Worm (Caenorhabditis elegans) whole organism, young adult: ENCODE measurements around the gene mff-1.

Source experiments
- B0261.1 ChIP-seq: sonication (generic microtip); optimal IDR thresholded peaks from 2 replicates; lab custom pipeline; 2016; ENCODE audit warnings: mild to moderate bottlenecking, missing genetic modification characterization, moderate library complexity, missing compliant biosample characterization
- F22D6.2 ChIP-seq: sonication (generic microtip); optimal IDR thresholded peaks from 2 replicates; lab custom pipeline; 2016; ENCODE audit warnings: mild to moderate bottlenecking, missing genetic modification characterization, missing compliant biosample characterization
- F37B4.10 ChIP-seq: fragments of 200-800 bp; sonication (Bioruptor generic); IDR thresholded peaks from 2 replicates; pipeline ENCODE4 v1.3.6; 2022; ENCODE audit warnings: missing genetic modification characterization, missing compliant biosample characterization
- F49E8.2 ChIP-seq: sonication (generic microtip); optimal IDR thresholded peaks from 3 replicates; lab custom pipeline; 2017; ENCODE audit warnings: missing genetic modification characterization, mild to moderate bottlenecking, missing compliant biosample characterization, antibody characterized with exemption, moderate library complexity; ENCODE audit not compliant: insufficient read depth
- F52B5.7 ChIP-seq: sonication (generic microtip); optimal IDR thresholded peaks from 2 replicates; lab custom pipeline; 2016; ENCODE audit warnings: mild to moderate bottlenecking, missing genetic modification characterization, missing compliant biosample characterization
- F55B11.4 ChIP-seq: sonication (generic microtip); optimal IDR thresholded peaks from 2 replicates; lab custom pipeline; 2016; ENCODE audit warnings: missing compliant biosample characterization, missing genetic modification characterization, borderline replicate concordance; ENCODE audit not compliant: insufficient read depth
- T07F8.4 ChIP-seq: sonication (generic microtip); optimal IDR thresholded peaks from 2 replicates; lab custom pipeline; 2016; ENCODE audit warnings: mild to moderate bottlenecking, missing genetic modification characterization, moderate library complexity, missing compliant biosample characterization
- Y56A3A.18 ChIP-seq: fragments of 200-800 bp; sonication (Bioruptor generic); IDR thresholded peaks from 2 replicates; pipeline ENCODE4 v1.3.6; 2022; ENCODE audit warnings: missing genetic modification reagents, missing genetic modification characterization, missing compliant biosample characterization
- Y79H2A.3 ChIP-seq: fragments of 200-800 bp; sonication (Bioruptor generic); conservative IDR thresholded peaks from 2 replicates; pipeline ENCODE4 v1.3.6; 2022; ENCODE audit warnings: missing genetic modification reagents, missing genetic modification characterization, missing compliant biosample characterization
- ama-1 ChIP-seq, 3 experiments: fragments of 150-350 bp in 1 of 3; sonication (generic microtip) in 2 of 3; optimal IDR thresholded peaks; 2 replicates each; lab custom pipeline; 2014 to 2018; ENCODE audit warnings: missing biosample characterization in 2 of 3, missing genetic modification characterization in 2 of 3, missing genetic modification reagents in 2 of 3
- aptf-3 ChIP-seq: fragments of 200-800 bp; sonication (Bioruptor generic); IDR thresholded peaks from 2 replicates; pipeline ENCODE4 v1.3.6; 2022; ENCODE audit warnings: missing genetic modification characterization, missing compliant biosample characterization
- ccch-3 ChIP-seq: fragments of 200-800 bp; sonication (Bioruptor generic); optimal IDR thresholded peaks from 2 replicates; lab custom pipeline; 2018; ENCODE audit warnings: mild to moderate bottlenecking, missing genetic modification characterization, missing compliant biosample characterization
- cebp-1 ChIP-seq, 2 experiments: fragments of 200-800 bp in 1 of 2; sonication (Bioruptor generic) in 1 of 2; sonication (generic microtip) in 1 of 2; IDR thresholded peaks in 1 of 2; optimal IDR thresholded peaks in 1 of 2; 2 replicates each; pipeline versions ENCODE4 v1.3.6 to Lab custom; 2017 to 2022; ENCODE audit warnings: missing compliant biosample characterization in 2 of 2, missing genetic modification characterization in 2 of 2, mild to moderate bottlenecking in 1 of 2, missing genetic modification reagents in 1 of 2, moderate library complexity in 1 of 2
- cebp-2 ChIP-seq: fragments of 200-800 bp; sonication (Bioruptor generic); IDR thresholded peaks from 2 replicates; pipeline ENCODE4 v1.3.6; 2022; ENCODE audit warnings: missing genetic modification characterization, missing compliant biosample characterization
- ceh-40 ChIP-seq: fragments of 200-800 bp; sonication (Bioruptor generic); IDR thresholded peaks from 2 replicates; pipeline ENCODE4 v1.3.6; 2022; ENCODE audit warnings: missing genetic modification characterization, missing compliant biosample characterization
- ceh-58 ChIP-seq: fragments of 200-800 bp; sonication (Bioruptor generic); IDR thresholded peaks from 2 replicates; pipeline ENCODE4 v1.3.6; 2022; ENCODE audit warnings: missing genetic modification characterization, missing compliant biosample characterization
- ceh-79 ChIP-seq: sonication (generic microtip); optimal IDR thresholded peaks from 2 replicates; lab custom pipeline; 2017; ENCODE audit warnings: mild to moderate bottlenecking, missing genetic modification characterization, missing compliant biosample characterization
- dpl-1 ChIP-seq: fragments of 150-350 bp; optimal IDR thresholded peaks from 2 replicates; lab custom pipeline; 2014; ENCODE audit warnings: missing biosample characterization, missing genetic modification reagents, missing genetic modification characterization
- egl-44 ChIP-seq: fragments of 200-800 bp; sonication (Bioruptor generic); IDR thresholded peaks from 2 replicates; pipeline ENCODE4 v1.3.6; 2022; ENCODE audit warnings: missing genetic modification reagents, missing genetic modification characterization, missing compliant biosample characterization
- ekl-4 ChIP-seq: fragments of 200-800 bp; sonication (Bioruptor generic); IDR thresholded peaks from 2 replicates; pipeline ENCODE4 v1.3.6; 2022; ENCODE audit warnings: missing genetic modification reagents, missing genetic modification characterization, missing compliant biosample characterization
- fkh-3 ChIP-seq: sonication (generic microtip); optimal IDR thresholded peaks from 2 replicates; lab custom pipeline; 2016; ENCODE audit warnings: mild to moderate bottlenecking, missing genetic modification characterization, missing compliant biosample characterization
- gei-17 ChIP-seq: fragments of 200-800 bp; sonication (Bioruptor generic); optimal IDR thresholded peaks from 2 replicates; lab custom pipeline; 2018; ENCODE audit warnings: mild to moderate bottlenecking, missing genetic modification characterization, missing compliant biosample characterization
- hlh-12 ChIP-seq: sonication (generic microtip); optimal IDR thresholded peaks from 2 replicates; lab custom pipeline; 2016; ENCODE audit warnings: missing genetic modification characterization, missing compliant biosample characterization
- lin-26 ChIP-seq: fragments of 200-800 bp; sonication (Bioruptor generic); IDR thresholded peaks from 2 replicates; pipeline ENCODE4 v1.3.6; 2022; ENCODE audit warnings: missing genetic modification reagents, missing genetic modification characterization, missing compliant biosample characterization
- lin-35 ChIP-seq, 3 experiments: fragments of 150-350 bp in 2 of 3; sonication (generic microtip) in 1 of 3; optimal IDR thresholded peaks; 2 replicates each; lab custom pipeline; 2014 to 2018; ENCODE audit warnings: missing biosample characterization in 3 of 3, missing genetic modification characterization in 3 of 3, missing genetic modification reagents in 3 of 3
- lin-54 ChIP-seq: fragments of 200-800 bp; sonication (Bioruptor generic); optimal IDR thresholded peaks from 2 replicates; lab custom pipeline; 2018; ENCODE audit warnings: mild to moderate bottlenecking, missing genetic modification characterization, missing compliant biosample characterization
- lsl-1 ChIP-seq: fragments of 200-800 bp; sonication (Bioruptor generic); optimal IDR thresholded peaks from 2 replicates; lab custom pipeline; 2018; ENCODE audit warnings: mild to moderate bottlenecking, missing genetic modification characterization, moderate library complexity, missing compliant biosample characterization
- madf-10 ChIP-seq: sonication (generic microtip); optimal IDR thresholded peaks from 2 replicates; lab custom pipeline; 2016; ENCODE audit warnings: mild to moderate bottlenecking, missing genetic modification characterization, missing compliant biosample characterization
- madf-3 ChIP-seq: fragments of 200-800 bp; sonication (Bioruptor generic); IDR thresholded peaks from 2 replicates; pipeline ENCODE4 v1.3.6; 2022; ENCODE audit warnings: missing genetic modification reagents, missing genetic modification characterization, missing compliant biosample characterization
- mcd-1 ChIP-seq: fragments of 200-800 bp; sonication (Bioruptor generic); IDR thresholded peaks from 2 replicates; pipeline ENCODE4 v1.3.6; 2022; ENCODE audit warnings: missing genetic modification reagents, missing genetic modification characterization, missing compliant biosample characterization
- mes-4 ChIP-seq: sonication (generic microtip); optimal IDR thresholded peaks from 2 replicates; lab custom pipeline; 2016; ENCODE audit warnings: missing genotype, missing genetic modification characterization, missing compliant biosample characterization
- mxl-1 ChIP-seq: sonication (generic microtip); optimal IDR thresholded peaks from 2 replicates; lab custom pipeline; 2016; ENCODE audit warnings: missing genetic modification characterization, missing compliant biosample characterization
- nfya-1 ChIP-seq: sonication (generic microtip); optimal IDR thresholded peaks from 2 replicates; lab custom pipeline; 2017; ENCODE audit warnings: antibody characterized with exemption, missing compliant biosample characterization, missing genetic modification characterization, borderline replicate concordance; ENCODE audit not compliant: insufficient read depth
- nfyb-1 ChIP-seq: fragments of 200-800 bp; sonication (Bioruptor generic); IDR thresholded peaks from 2 replicates; pipeline ENCODE4 v1.3.6; 2022; ENCODE audit warnings: missing genetic modification reagents, missing genetic modification characterization, missing compliant biosample characterization
- nhr-179 ChIP-seq: sonication (generic microtip); optimal IDR thresholded peaks from 2 replicates; lab custom pipeline; 2016; ENCODE audit warnings: mild to moderate bottlenecking, missing genetic modification characterization, missing compliant biosample characterization
- nhr-27 ChIP-seq: fragments of 200-800 bp; sonication (Bioruptor generic); optimal IDR thresholded peaks from 2 replicates; lab custom pipeline; 2018; ENCODE audit warnings: mild to moderate bottlenecking, missing genetic modification characterization, moderate library complexity, missing compliant biosample characterization
- nhr-90 ChIP-seq: sonication (generic microtip); optimal IDR thresholded peaks from 2 replicates; lab custom pipeline; 2016; ENCODE audit warnings: missing genotype, mild to moderate bottlenecking, missing genetic modification characterization, missing compliant biosample characterization
- pha-4 ChIP-seq: fragments of 150-350 bp; sonication (generic microtip); optimal IDR thresholded peaks from 2 replicates; lab custom pipeline; 2014; ENCODE audit warnings: missing biosample characterization, missing genetic modification reagents, missing genetic modification characterization
- rcor-1 ChIP-seq: fragments of 200-800 bp; sonication (Bioruptor generic); IDR thresholded peaks from 2 replicates; pipeline ENCODE4 v1.3.6; 2022; ENCODE audit warnings: missing genetic modification reagents, missing genetic modification characterization, missing compliant biosample characterization
- sea-2 ChIP-seq: fragments of 200-800 bp; sonication (Bioruptor generic); IDR thresholded peaks from 2 replicates; pipeline ENCODE4 v1.3.6; 2022; ENCODE audit warnings: missing genetic modification characterization, missing compliant biosample characterization
- snpc-1.3 ChIP-seq: sonication (generic microtip); optimal IDR thresholded peaks from 2 replicates; lab custom pipeline; 2017; ENCODE audit warnings: missing genetic modification characterization, mild to moderate bottlenecking, missing compliant biosample characterization, antibody characterized with exemption, moderate library complexity, missing genotype, missing genetic modification reagents; ENCODE audit not compliant: insufficient read depth
- somi-1 ChIP-seq: fragments of 200-800 bp; sonication (Bioruptor generic); optimal IDR thresholded peaks from 2 replicates; lab custom pipeline; 2018; ENCODE audit warnings: mild to moderate bottlenecking, missing genetic modification characterization, missing compliant biosample characterization
- tlf-1 ChIP-seq: fragments of 200-800 bp; sonication (Bioruptor generic); optimal IDR thresholded peaks from 2 replicates; lab custom pipeline; 2018; ENCODE audit warnings: mild to moderate bottlenecking, missing genetic modification characterization, missing compliant biosample characterization
- zim-3 ChIP-seq: sonication (generic microtip); optimal IDR thresholded peaks from 2 replicates; lab custom pipeline; 2017; ENCODE audit warnings: mild to moderate bottlenecking, missing genetic modification characterization, moderate library complexity, missing compliant biosample characterization
- ztf-26 ChIP-seq: sonication (generic microtip); optimal IDR thresholded peaks from 2 replicates; lab custom pipeline; 2017; ENCODE audit warnings: missing genetic modification characterization, missing compliant biosample characterization
- ztf-28 ChIP-seq: fragments of 200-800 bp; sonication (Bioruptor generic); IDR thresholded peaks from 2 replicates; pipeline ENCODE4 v1.3.6; 2022; ENCODE audit warnings: missing genetic modification reagents, missing genetic modification characterization, missing compliant biosample characterization

The mff-1 gene

ce11 chrX:13003092-13003491, 16.1 kb upstream of the mff-1 start:
- TF ChIP-seq T07F8.4 (tag; lab: Kevin White, UChicago) (no peak), zim-3 (tag; lab: Kevin White, UChicago) (no peak), nhr-90 (no peak), ama-1 (optimal IDR thresholded peaks at IDR 0.05; lab: Kevin White, UChicago) (no peak), ama-1 (GFP tag; optimal IDR thresholded peaks at IDR 0.05; lab: Kevin White, UChicago) (no peak), F52B5.7 (tag; lab: Kevin White, UChicago) (no peak), nfya-1 (no peak), madf-3 (no peak)

ce11 chrX:13002322-13002721, 15.3 kb upstream of the mff-1 start:
- TF ChIP-seq madf-10 (no peak), gei-17 (GFP tag; lab: Kevin White, UChicago) (no peak), rcor-1 (no peak), cebp-1 (GFP tag; IDR thresholded peaks at IDR 0.05; lab: Robert Waterston, UW) (no peak), cebp-1 (tag; optimal IDR thresholded peaks at IDR 0.05; lab: Kevin White, UChicago) (no peak), nhr-27 (tag; lab: Kevin White, UChicago) (no peak), sea-2 (no peak), lin-35 (GFP tag; optimal IDR thresholded peaks at IDR 0.05; lab: Kevin White, UChicago) (no peak), hlh-12 (tag; lab: Kevin White, UChicago) (no peak), madf-3 (no peak), mes-4 (tag; lab: Kevin White, UChicago) (no peak), F22D6.2 (tag; lab: Kevin White, UChicago) (no peak), ekl-4 (GFP tag; lab: Robert Waterston, UW) (no peak), B0261.1 (tag; lab: Kevin White, UChicago) (no peak), cebp-2 (GFP tag; lab: Robert Waterston, UW) (no peak), ztf-26 (no peak), egl-44 (GFP tag; lab: Robert Waterston, UW) (no peak), F52B5.7 (tag; lab: Kevin White, UChicago) (no peak), nhr-90 (no peak), tlf-1 (no peak), F55B11.4 (no peak)

DNA sequence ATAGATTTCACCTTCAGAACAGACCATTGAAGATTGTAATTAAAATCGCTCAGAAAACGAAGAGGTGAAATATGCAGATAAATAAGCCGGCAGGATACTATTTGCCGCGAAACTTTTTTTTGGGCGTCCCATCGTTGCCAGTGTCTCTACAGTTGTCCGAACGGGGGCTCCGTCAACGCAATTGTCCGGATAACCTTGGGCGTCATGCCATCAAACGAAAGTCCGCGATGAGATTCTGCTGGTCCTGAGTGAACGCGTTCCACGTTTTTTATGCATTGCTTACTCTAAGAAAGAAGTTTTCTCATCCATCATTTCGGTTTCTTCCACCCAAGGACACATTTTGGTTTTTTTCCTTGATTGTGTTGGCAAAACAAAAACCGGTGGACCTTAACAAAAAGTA, 13.8 kb upstream of the mff-1 start:
- TF ChIP-seq pha-4 (no peak), madf-10 (no peak), lin-26 (GFP tag; lab: Robert Waterston, UW) (no peak), somi-1 (GFP tag; lab: Kevin White, UChicago) (no peak), sea-2 (no peak), mcd-1 (GFP tag; lab: Robert Waterston, UW) (no peak), ceh-79 (no peak), F49E8.2 (tag; lab: Kevin White, UChicago) (no peak), ccch-3 (no peak), ceh-58 (GFP tag; lab: Robert Waterston, UW) (no peak)

ce11 chrX:12999567-12999966, 12.5 kb upstream of the mff-1 start:
- TF ChIP-seq F37B4.10 (GFP tag; lab: Robert Waterston, UW) (no peak), Y79H2A.3 (GFP tag; lab: Robert Waterston, UW) (no peak), snpc-1.3 (tag; lab: Kevin White, UChicago) (no peak), ceh-40 (GFP tag; lab: Robert Waterston, UW) (no peak), aptf-3 (GFP tag; lab: Robert Waterston, UW) (no peak), lsl-1 (GFP tag; lab: Kevin White, UChicago) (no peak), dpl-1 (GFP tag; lab: Kevin White, UChicago) (no peak), nhr-27 (tag; lab: Kevin White, UChicago) (no peak), T07F8.4 (tag; lab: Kevin White, UChicago) (no peak), ama-1 (optimal IDR thresholded peaks at IDR 0.05; lab: Kevin White, UChicago) (no peak), ama-1 (GFP tag; optimal IDR thresholded peaks at IDR 0.05; lab: Kevin White, UChicago) (no peak), ztf-28 (GFP tag; lab: Robert Waterston, UW) (no peak), Y56A3A.18 (no peak), mxl-1 (tag; lab: Kevin White, UChicago) (no peak), ztf-26 (no peak), nfyb-1 (GFP tag; lab: Robert Waterston, UW) (no peak), lin-54 (GFP tag; lab: Kevin White, UChicago) (no peak), nhr-179 (tag; lab: Kevin White, UChicago) (no peak), fkh-3 (no peak)
